Worm (Caenorhabditis elegans): ENCODE results near the gene Y6E2A.5.
"Not testable (repeated sequence)": the region's sequence is repeated elsewhere in the genome, so short reads cannot be mapped to it uniquely, and the experiment has no call there.

The Y6E2A.5 gene

DNA sequence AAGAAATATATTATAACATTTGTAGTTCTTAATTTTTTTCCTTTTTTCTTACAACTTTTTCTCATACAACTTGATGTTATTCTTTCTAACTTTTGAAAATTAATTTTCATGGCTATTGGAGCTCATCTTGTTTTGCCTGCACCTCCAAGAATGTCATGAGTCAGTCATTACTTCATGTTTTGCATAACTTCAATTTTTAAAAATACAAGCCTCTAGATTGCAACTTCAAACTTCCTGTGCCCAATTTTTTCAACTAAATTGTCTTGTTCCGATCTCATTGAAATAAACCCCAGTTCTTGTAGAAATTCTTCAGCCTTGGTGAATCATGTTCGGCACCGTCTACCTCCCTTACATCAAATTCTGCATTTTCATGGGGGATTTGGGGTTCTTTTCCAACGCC is 40.0 kb upstream of the Y6E2A.5 start, which contains the start of gene str-9:
Gene str-9, plus strand, starts transcription at position 301 of the 400 bp plus-strand sequence.
- TF ChIP-seq unc-98 (GFP tag; IDR thresholded peaks at IDR 0.05) (no peak), isw-1 (GFP tag; IDR thresholded peaks at IDR 0.05) (no peak), fkh-4 (tag; optimal IDR thresholded peaks at IDR 0.05; ENCODE audit: borderline replicate concordance) (no peak), lin-15B (tag; optimal IDR thresholded peaks at IDR 0.05) (no peak)

DNA sequence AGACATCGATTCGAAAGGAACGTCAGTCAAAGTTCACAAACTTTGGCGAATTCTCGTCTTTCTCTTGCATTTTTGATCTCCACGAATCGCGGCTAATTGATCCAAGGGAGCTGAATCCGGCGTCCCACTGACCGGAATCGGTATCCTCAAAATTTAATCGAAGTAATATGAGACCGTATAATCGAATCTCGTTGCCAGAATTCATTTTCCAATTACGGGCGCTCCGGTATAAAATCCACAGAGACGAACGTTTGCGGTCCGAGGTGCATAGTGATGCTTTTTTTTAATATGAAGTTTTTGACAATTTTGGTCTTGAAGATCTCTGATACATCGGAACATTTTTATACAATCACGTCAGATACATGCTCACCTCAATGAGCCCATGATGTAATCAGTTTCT is 39.2 kb upstream of the Y6E2A.5 start:
- TF ChIP-seq dpl-1 (GFP tag; optimal IDR thresholded peaks at IDR 0.05) (no peak), ceh-88 (GFP tag; IDR thresholded peaks at IDR 0.05) (no peak), nhr-11 (tag; optimal IDR thresholded peaks at IDR 0.05) (no peak), ztf-11 (tag; optimal IDR thresholded peaks at IDR 0.05) (no peak), fkh-10 (GFP tag; optimal IDR thresholded peaks at IDR 0.05) (no peak), hlh-17 (GFP tag; optimal IDR thresholded peaks at IDR 0.05; ENCODE audit: borderline replicate concordance) (no peak), snpc-4 (tag; optimal IDR thresholded peaks at IDR 0.05) (no peak), elt-2 (tag; optimal IDR thresholded peaks at IDR 0.05) (no peak)

DNA sequence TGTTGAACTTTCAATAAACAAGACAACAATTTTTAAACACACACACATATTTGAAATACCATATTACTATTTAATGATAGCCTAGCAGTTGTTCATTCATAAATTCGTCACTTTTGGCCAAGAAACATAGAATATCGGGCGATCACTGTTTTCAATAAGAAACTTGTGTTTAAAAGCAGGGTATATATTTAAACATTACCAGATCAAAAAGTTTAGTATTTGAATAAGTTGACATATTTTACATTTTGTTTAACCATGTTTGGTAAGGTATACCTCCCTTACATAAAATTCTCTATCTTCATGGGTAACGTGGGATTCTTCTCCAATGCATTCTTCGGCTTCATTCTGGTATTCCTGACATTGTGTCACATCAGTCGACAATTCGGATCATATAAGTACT is 36.3 kb upstream of the Y6E2A.5 start, which contains the start of gene str-8:
Gene str-8, plus strand, starts transcription at position 301 of the 400 bp plus-strand sequence.
- not testable (repeated sequence) for TF ChIP-seq tbx-2 (tag; optimal IDR thresholded peaks at IDR 0.05); unc-62 (GFP tag; optimal IDR thresholded peaks at IDR 0.05); pqm-1 (tag; optimal IDR thresholded peaks at IDR 0.05)

DNA sequence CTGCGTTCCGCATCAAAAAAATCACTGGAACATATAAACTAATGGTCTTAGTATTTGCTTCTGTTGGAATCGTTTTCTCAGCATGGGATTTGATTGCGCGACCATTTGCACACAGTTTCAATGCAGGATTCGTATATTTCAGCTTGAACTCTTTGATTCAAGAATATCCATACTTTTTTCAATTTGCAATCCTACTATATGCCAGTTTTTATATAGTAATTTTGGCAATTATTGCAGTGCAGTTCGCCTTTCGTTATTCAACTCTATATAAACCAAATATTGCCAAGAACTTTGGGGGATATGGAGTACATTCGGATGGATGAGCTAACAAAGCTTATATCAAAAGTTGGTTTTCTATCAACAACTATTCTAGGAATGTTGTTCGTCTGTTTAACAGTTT is 34.5 kb upstream of the Y6E2A.5 start, which contains the start of gene str-5:
Gene str-5, plus strand, starts transcription at position 301 of the 400 bp plus-strand sequence.
- TF ChIP-seq ceh-82, tbx-2, blmp-1 (tag; optimal IDR thresholded peaks at IDR 0.05): not testable (repeated sequence)

DNA sequence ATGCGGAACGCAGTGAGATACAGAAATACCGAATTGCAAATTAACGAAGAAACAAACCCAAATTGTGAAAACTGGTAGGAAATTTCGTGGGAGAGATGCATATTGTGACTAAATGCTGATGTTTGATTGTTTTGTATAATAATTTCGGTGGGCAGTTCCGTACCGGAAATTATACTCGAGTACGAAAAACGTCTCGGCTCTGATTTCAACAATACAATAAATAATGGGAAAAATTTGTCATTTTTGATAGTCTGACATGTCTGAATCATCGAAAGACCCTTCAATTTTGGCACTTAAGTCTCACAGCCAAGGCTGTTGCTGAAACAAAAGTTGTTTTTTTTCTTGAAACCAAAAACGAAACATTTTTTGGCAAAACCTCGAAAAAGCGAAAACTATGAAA is 33.6 kb upstream of the Y6E2A.5 start, which contains the start of gene str-43:
Gene str-43, minus strand, starts transcription at position 101 of the 400 bp plus-strand sequence.
- no peak for TF ChIP-seq elt-2 (tag; optimal IDR thresholded peaks at IDR 0.05)
- TF ChIP-seq fos-1 (tag; optimal IDR thresholded peaks at IDR 0.05): no peak
- TF ChIP-seq ztf-4 (tag; optimal IDR thresholded peaks at IDR 0.05): no peak
- no peak for TF ChIP-seq nhr-47 (tag; optimal IDR thresholded peaks at IDR 0.05)
- no peak for TF ChIP-seq C16A3.4 (tag; optimal IDR thresholded peaks at IDR 0.05)
- no peak for TF ChIP-seq grh-1 (GFP tag; IDR thresholded peaks at IDR 0.05)
- TF ChIP-seq sup-37 (GFP tag; optimal IDR thresholded peaks at IDR 0.05): no peak
- TF ChIP-seq mdl-1 (tag; optimal IDR thresholded peaks at IDR 0.05): no peak
- no peak for TF ChIP-seq aly-2 (tag; optimal IDR thresholded peaks at IDR 0.05)
- TF ChIP-seq snu-23 (GFP tag; optimal IDR thresholded peaks at IDR 0.05): no peak
- no peak for TF ChIP-seq ama-1 (optimal IDR thresholded peaks at IDR 0.05)
- TF ChIP-seq lir-3 (tag; optimal IDR thresholded peaks at IDR 0.05; ENCODE audit: poor library complexity): no peak
- TF ChIP-seq egl-27 (tag; optimal IDR thresholded peaks at IDR 0.05): no peak
- no peak for TF ChIP-seq C04F5.9 (tag; optimal IDR thresholded peaks at IDR 0.05)
- no peak for TF ChIP-seq ceh-63 (GFP tag; optimal IDR thresholded peaks at IDR 0.05)
- no peak for TF ChIP-seq ceh-90 (tag; optimal IDR thresholded peaks at IDR 0.05)
- no peak for TF ChIP-seq hpl-2 (GFP tag; optimal IDR thresholded peaks at IDR 0.05)
- TF ChIP-seq ceh-8 (GFP tag; optimal IDR thresholded peaks at IDR 0.05): no peak
